Worm (Caenorhabditis elegans) whole organism, L3 larva: ENCODE measurements around the gene irld-66.
A peak's percentile ranks its signal among the peaks of the same experiment; 100 is the strongest.

Experiments used
- R02D3.7 ChIP-seq: fragments of 150-350 bp; optimal IDR thresholded peaks from 2 replicates; lab custom pipeline; 2014; ENCODE audit warnings: missing biosample characterization, missing genetic modification characterization
- ZK546.5 ChIP-seq: sonication (generic microtip); optimal IDR thresholded peaks from 2 replicates; lab custom pipeline; 2017; ENCODE audit warnings: missing biosample characterization, missing genetic modification characterization
- aly-2 ChIP-seq: fragments of 150-350 bp; optimal IDR thresholded peaks from 2 replicates; lab custom pipeline; 2014; ENCODE audit warnings: missing biosample characterization, missing genetic modification characterization
- ama-1 ChIP-seq: fragments of 150-350 bp; optimal IDR thresholded peaks from 2 replicates; lab custom pipeline; 2018
- ceh-16 ChIP-seq: sonication (generic microtip); optimal IDR thresholded peaks from 2 replicates; lab custom pipeline; 2017; ENCODE audit warnings: missing biosample characterization, missing genetic modification characterization
- ceh-28 ChIP-seq: fragments of 150-350 bp; optimal IDR thresholded peaks from 2 replicates; lab custom pipeline; 2014; ENCODE audit warnings: missing biosample characterization, missing genetic modification reagents, missing genetic modification characterization
- ceh-82 ChIP-seq: fragments of 150-350 bp; optimal IDR thresholded peaks from 2 replicates; lab custom pipeline; 2014; ENCODE audit warnings: missing biosample characterization, missing genetic modification characterization
- ceh-9 ChIP-seq: sonication (generic microtip); optimal IDR thresholded peaks from 2 replicates; lab custom pipeline; 2018; ENCODE audit warnings: missing biosample characterization, missing genetic modification characterization
- daf-12 ChIP-seq: fragments of 150-350 bp; optimal IDR thresholded peaks from 2 replicates; lab custom pipeline; 2014; ENCODE audit warnings: missing biosample characterization, missing genetic modification reagents, missing genetic modification characterization
- egl-27 ChIP-seq: sonication (generic microtip); optimal IDR thresholded peaks from 4 replicates; lab custom pipeline; 2017; ENCODE audit warnings: missing biosample characterization, missing genetic modification reagents, missing genetic modification characterization
- egl-5 ChIP-seq: fragments of 150-350 bp; optimal IDR thresholded peaks from 2 replicates; lab custom pipeline; 2017; ENCODE audit warnings: missing biosample characterization, missing genetic modification reagents, missing genetic modification characterization, inconsistent platforms
- elt-1 ChIP-seq: fragments of 150-350 bp; optimal IDR thresholded peaks from 2 replicates; lab custom pipeline; 2014; ENCODE audit warnings: missing biosample characterization, missing genetic modification characterization
- elt-2 ChIP-seq: sonication (generic microtip); optimal IDR thresholded peaks from 2 replicates; lab custom pipeline; 2016; ENCODE audit warnings: missing genetic modification reagents, mild to moderate bottlenecking, missing genetic modification characterization, missing compliant biosample characterization
- elt-3 ChIP-seq, 3 experiments: fragments of 150-350 bp in 1 of 3; sonication (generic microtip) in 2 of 3; optimal IDR thresholded peaks; 2 replicates in 2 of 3; 4 replicates in 1 of 3; lab custom pipeline; 2014 to 2017; ENCODE audit warnings: missing biosample characterization in 3 of 3, missing genetic modification characterization in 3 of 3
- fkh-10 ChIP-seq: sonication (generic microtip); optimal IDR thresholded peaks from 2 replicates; lab custom pipeline; 2017; ENCODE audit warnings: missing biosample characterization, missing genetic modification reagents, missing genetic modification characterization
- fkh-2 ChIP-seq: fragments of 150-350 bp; optimal IDR thresholded peaks from 2 replicates; lab custom pipeline; 2014; ENCODE audit warnings: missing biosample characterization, missing genetic modification reagents, missing genetic modification characterization
- fos-1 ChIP-seq: fragments of 150-350 bp; optimal IDR thresholded peaks from 2 replicates; lab custom pipeline; 2014; ENCODE audit warnings: missing biosample characterization, missing genetic modification characterization
- hmg-11 ChIP-seq: sonication (generic microtip); optimal IDR thresholded peaks from 2 replicates; lab custom pipeline; 2016; ENCODE audit warnings: missing genetic modification characterization, missing compliant biosample characterization
- jun-1 ChIP-seq: fragments of 150-350 bp; optimal IDR thresholded peaks from 2 replicates; lab custom pipeline; 2014; ENCODE audit warnings: missing biosample characterization, missing genetic modification reagents, missing genetic modification characterization
- lin-15B ChIP-seq: fragments of 150-350 bp; optimal IDR thresholded peaks from 2 replicates; lab custom pipeline; 2014; ENCODE audit warnings: missing biosample characterization, missing genetic modification characterization
- lin-39 ChIP-seq: fragments of 150-350 bp; optimal IDR thresholded peaks from 2 replicates; lab custom pipeline; 2018; ENCODE audit warnings: missing biosample characterization, missing genetic modification reagents, missing genetic modification characterization
- lsy-12 ChIP-seq: sonication (generic microtip); optimal IDR thresholded peaks from 2 replicates; lab custom pipeline; 2016; ENCODE audit warnings: mild to moderate bottlenecking, missing genetic modification characterization, missing compliant biosample characterization
- mdl-1 ChIP-seq: fragments of 150-350 bp; optimal IDR thresholded peaks from 2 replicates; lab custom pipeline; 2014; ENCODE audit warnings: missing biosample characterization, missing genetic modification characterization
- mml-1 ChIP-seq: fragments of 150-350 bp; sonication (generic microtip); optimal IDR thresholded peaks from 3 replicates; lab custom pipeline; 2014; ENCODE audit warnings: missing biosample characterization, missing genetic modification characterization
- nfya-1 ChIP-seq: sonication (generic microtip); optimal IDR thresholded peaks from 2 replicates; lab custom pipeline; 2017; ENCODE audit warnings: missing genetic modification characterization, mild to moderate bottlenecking, missing compliant biosample characterization, antibody characterized with exemption, moderate library complexity; ENCODE audit not compliant: insufficient read depth
- nhr-11 ChIP-seq: fragments of 150-350 bp; optimal IDR thresholded peaks from 2 replicates; lab custom pipeline; 2014; ENCODE audit warnings: missing biosample characterization, missing genetic modification characterization
- nhr-12 ChIP-seq: fragments of 150-350 bp; optimal IDR thresholded peaks from 2 replicates; lab custom pipeline; 2014; ENCODE audit warnings: missing biosample characterization, missing genetic modification characterization
- nhr-23 ChIP-seq: fragments of 150-350 bp; optimal IDR thresholded peaks from 2 replicates; lab custom pipeline; 2014; ENCODE audit warnings: missing biosample characterization, missing genetic modification reagents, missing genetic modification characterization
- nhr-237 ChIP-seq: fragments of 150-350 bp; optimal IDR thresholded peaks from 2 replicates; lab custom pipeline; 2014; ENCODE audit warnings: missing biosample characterization, missing genetic modification characterization
- nhr-25 ChIP-seq: sonication (generic microtip); optimal IDR thresholded peaks from 2 replicates; lab custom pipeline; 2017; ENCODE audit warnings: missing biosample characterization, missing genetic modification characterization
- nhr-28 ChIP-seq: fragments of 150-350 bp; optimal IDR thresholded peaks from 2 replicates; lab custom pipeline; 2014; ENCODE audit warnings: missing biosample characterization, missing genetic modification characterization
- nhr-43 ChIP-seq: sonication (generic microtip); optimal IDR thresholded peaks from 2 replicates; lab custom pipeline; 2016; ENCODE audit warnings: mild to moderate bottlenecking, missing genetic modification characterization, missing compliant biosample characterization; ENCODE audit not compliant: poor library complexity, severe bottlenecking
- nhr-67 ChIP-seq: fragments of 150-350 bp; optimal IDR thresholded peaks from 2 replicates; lab custom pipeline; 2014; ENCODE audit warnings: missing biosample characterization, missing genetic modification characterization
- nhr-76 ChIP-seq: fragments of 150-350 bp; sonication (generic microtip); optimal IDR thresholded peaks from 5 replicates; lab custom pipeline; 2014; ENCODE audit warnings: missing biosample characterization, missing genetic modification characterization
- pha-4 ChIP-seq: fragments of 150-350 bp; optimal IDR thresholded peaks from 2 replicates; lab custom pipeline; 2014; ENCODE audit warnings: missing biosample characterization, missing genetic modification reagents, missing genetic modification characterization
- pqm-1 ChIP-seq: fragments of 150-350 bp; optimal IDR thresholded peaks from 2 replicates; lab custom pipeline; 2017; ENCODE audit warnings: missing biosample characterization, missing genetic modification characterization, inconsistent platforms
- sea-2 ChIP-seq: fragments of 150-350 bp; sonication (generic microtip); optimal IDR thresholded peaks from 4 replicates; lab custom pipeline; 2014; ENCODE audit warnings: missing biosample characterization, missing genetic modification reagents, missing genetic modification characterization
- skn-1 ChIP-seq: fragments of 150-350 bp; optimal IDR thresholded peaks from 2 replicates; lab custom pipeline; 2014; ENCODE audit warnings: missing biosample characterization, missing genetic modification characterization
- snpc-4 ChIP-seq: fragments of 150-350 bp; optimal IDR thresholded peaks from 2 replicates; lab custom pipeline; 2014; ENCODE audit warnings: missing biosample characterization, missing genetic modification characterization
- tbx-2 ChIP-seq: sonication (generic microtip); optimal IDR thresholded peaks from 2 replicates; lab custom pipeline; 2016; ENCODE audit warnings: mild to moderate bottlenecking, missing genetic modification characterization, missing compliant biosample characterization
- unc-39 ChIP-seq: sonication (generic microtip); optimal IDR thresholded peaks from 4 replicates; lab custom pipeline; 2017; ENCODE audit warnings: missing biosample characterization, missing genetic modification characterization
- unc-62 ChIP-seq: fragments of 150-350 bp; sonication (generic microtip); optimal IDR thresholded peaks from 4 replicates; lab custom pipeline; 2014; ENCODE audit warnings: missing biosample characterization, missing genetic modification reagents, missing genetic modification characterization
- zag-1 ChIP-seq: fragments of 150-350 bp; optimal IDR thresholded peaks from 2 replicates; lab custom pipeline; 2014; ENCODE audit warnings: missing biosample characterization, missing genetic modification characterization
- ztf-11 ChIP-seq: fragments of 150-350 bp; optimal IDR thresholded peaks from 2 replicates; lab custom pipeline; 2014; ENCODE audit warnings: missing biosample characterization, missing genetic modification characterization
- ztf-4 ChIP-seq: fragments of 150-350 bp; optimal IDR thresholded peaks from 2 replicates; lab custom pipeline; 2014; ENCODE audit warnings: missing biosample characterization, missing genetic modification characterization

irld-66 gene

DNA sequence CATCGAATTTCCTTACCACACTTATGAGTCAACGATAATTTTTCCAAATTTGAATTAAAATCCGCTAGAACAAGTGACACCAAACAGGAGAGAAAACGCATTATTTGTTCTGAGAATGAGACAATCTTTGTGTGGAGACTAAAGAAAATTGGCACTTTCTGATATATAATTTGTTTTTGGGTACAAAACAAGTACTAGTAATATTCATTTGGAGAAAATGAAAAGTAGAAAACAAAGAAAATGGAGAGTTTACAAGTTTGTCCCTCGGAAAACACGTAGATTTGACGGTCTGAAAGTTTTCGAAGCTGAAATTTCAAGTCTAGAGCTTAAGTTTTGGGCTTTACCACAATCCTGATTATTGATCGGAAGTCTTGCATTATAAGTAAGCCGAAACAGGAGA lies at the start of gene irld-66:
irld-66 (minus strand) TSS at position 101 of the 400 bp plus-strand sequence.
- TF ChIP-seq nhr-237 (tag; lab: Kevin White, UChicago) = no peak
- TF ChIP-seq egl-27 (tag; lab: Kevin White, UChicago) = no peak
- TF ChIP-seq nhr-67 (tag; lab: Kevin White, UChicago) = no peak
- no peak for TF ChIP-seq nhr-11 (tag; lab: Kevin White, UChicago)
- no peak for TF ChIP-seq nhr-76 (tag; lab: Kevin White, UChicago)
- no peak for TF ChIP-seq egl-5 (tag; lab: Kevin White, UChicago)
- no peak for TF ChIP-seq nhr-43 (tag; lab: Kevin White, UChicago)
- no peak for TF ChIP-seq ZK546.5 (tag; lab: Kevin White, UChicago)
- TF ChIP-seq lin-39 (tag; lab: Kevin White, UChicago) = no peak
- TF ChIP-seq R02D3.7 (tag; lab: Kevin White, UChicago) = no peak
- no peak for TF ChIP-seq ztf-4 (tag; lab: Kevin White, UChicago)
- no peak for TF ChIP-seq snpc-4 (tag; lab: Kevin White, UChicago)
- TF ChIP-seq pha-4 (tag; lab: Kevin White, UChicago) = no peak
- TF ChIP-seq nhr-28 = no peak

DNA sequence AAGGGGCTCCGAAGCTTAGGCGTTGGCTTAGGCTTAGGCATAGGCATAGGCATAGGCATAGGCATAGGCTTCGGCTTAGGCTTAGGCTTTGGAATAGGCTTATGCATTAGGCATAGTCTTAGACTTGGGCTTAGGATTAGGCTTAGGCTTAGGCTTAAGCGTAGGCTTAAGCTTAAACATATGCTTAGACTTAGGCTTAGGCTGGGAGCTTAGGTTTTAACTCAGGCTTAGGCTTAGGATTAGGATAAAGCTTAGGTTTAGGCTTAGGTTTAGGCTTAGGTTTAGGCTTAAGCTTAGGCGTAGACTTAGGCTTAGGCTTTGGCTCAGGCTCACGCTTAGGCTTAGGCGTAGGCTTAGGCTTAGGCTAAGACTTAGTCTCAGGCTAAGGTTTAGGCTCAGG lies 49.4 kb upstream of the irld-66 start:
- TF ChIP-seq hmg-11 (tag; lab: Kevin White, UChicago) (no peak), unc-62 (no peak), nhr-25 (tag; lab: Kevin White, UChicago) (no peak), pha-4 (tag; lab: Kevin White, UChicago) (no peak), ztf-4 (tag; lab: Kevin White, UChicago) (no peak), ceh-82 (no peak), ama-1 (lab: Kevin White, UChicago) (no peak), lin-39 (tag; lab: Kevin White, UChicago) (no peak), nfya-1 (tag; lab: Kevin White, UChicago) (no peak), nhr-23 (tag; lab: Kevin White, UChicago) (no peak), nhr-28 (no peak), fos-1 (tag; lab: Kevin White, UChicago) (no peak), aly-2 (tag; lab: Kevin White, UChicago) (no peak), ceh-9 (tag; lab: Kevin White, UChicago) (no peak), unc-39 (no peak), elt-1 (tag; lab: Kevin White, UChicago) (no peak), lin-15B (no peak)

DNA sequence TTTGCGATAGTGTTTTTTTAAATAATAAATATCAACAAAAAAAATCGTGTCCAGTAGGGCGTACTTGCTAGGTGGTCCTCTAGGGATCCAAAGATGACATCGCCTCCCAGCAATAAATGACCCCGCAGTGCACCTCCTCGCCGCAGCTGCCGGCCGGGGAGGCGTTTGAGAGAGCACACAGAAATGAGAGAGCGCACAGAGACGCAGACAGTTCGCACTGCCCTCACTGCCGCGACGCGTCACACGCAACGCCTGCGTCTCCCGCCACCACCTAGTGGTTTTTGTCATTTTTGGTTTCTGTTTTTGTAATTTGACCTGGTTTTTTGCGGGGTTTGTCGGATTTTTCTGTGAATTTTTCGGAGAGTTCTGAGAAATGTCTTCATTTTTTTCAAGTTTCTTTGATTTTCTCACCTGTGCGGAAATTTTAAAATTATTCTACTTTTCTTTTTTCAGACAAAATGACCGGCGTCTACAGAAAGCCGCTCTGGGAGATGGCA lies 47.3 kb upstream of the irld-66 start, which contains the start of gene lido-7:
lido-7 (plus strand) TSS at position 447 of the 497 bp plus-strand sequence.
- TF ChIP-seq elt-2 (tag; lab: Kevin White, UChicago) (peak; percentile 36), elt-3 (tag; optimal IDR thresholded peaks at IDR 0.05; lab: Kevin White, UChicago) (no peak), elt-1 (tag; lab: Kevin White, UChicago) (no peak), pqm-1 (tag; lab: Kevin White, UChicago) (no peak), nfya-1 (tag; lab: Kevin White, UChicago) (peak; percentile 51), egl-5 (tag; lab: Kevin White, UChicago) (no peak), hmg-11 (tag; lab: Kevin White, UChicago) (peak; percentile 64), egl-27 (tag; lab: Kevin White, UChicago) (no peak), aly-2 (tag; lab: Kevin White, UChicago) (no peak), zag-1 (tag; lab: Kevin White, UChicago) (no peak), nhr-237 (tag; lab: Kevin White, UChicago) (no peak), ceh-28 (tag; lab: Kevin White, UChicago) (no peak), nhr-23 (tag; lab: Kevin White, UChicago) (peak; percentile 15), mml-1 (tag; lab: Kevin White, UChicago) (no peak), lsy-12 (tag; lab: Kevin White, UChicago) (no peak), nhr-43 (tag; lab: Kevin White, UChicago) (no peak), ztf-11 (tag; lab: Kevin White, UChicago) (no peak), daf-12 (no peak), lin-15B (peak; percentile 58), nhr-76 (tag; lab: Kevin White, UChicago) (no peak), skn-1 (tag; lab: Kevin White, UChicago) (no peak), ceh-16 (tag; lab: Kevin White, UChicago) (no peak), snpc-4 (tag; lab: Kevin White, UChicago) (no peak), mdl-1 (tag; lab: Kevin White, UChicago) (no peak), R02D3.7 (tag; lab: Kevin White, UChicago) (no peak), nhr-12 (tag; lab: Kevin White, UChicago) (no peak), jun-1 (no peak), unc-39 (no peak), ZK546.5 (tag; lab: Kevin White, UChicago) (no peak), pha-4 (tag; lab: Kevin White, UChicago) (peak; percentile 44), ceh-82 (no peak), lin-39 (tag; lab: Kevin White, UChicago) (peak; percentile 68), nhr-11 (tag; lab: Kevin White, UChicago) (no peak), ztf-4 (tag; lab: Kevin White, UChicago) (no peak), fkh-10 (GFP tag; lab: Kevin White, UChicago) (no peak), fos-1 (tag; lab: Kevin White, UChicago) (no peak), sea-2 (no peak), nhr-28 (no peak), fkh-2 (tag; lab: Kevin White, UChicago) (no peak), tbx-2 (tag; lab: Kevin White, UChicago) (no peak), unc-62 (no peak), nhr-25 (tag; lab: Kevin White, UChicago) (no peak), nhr-67 (tag; lab: Kevin White, UChicago) (no peak), ama-1 (lab: Kevin White, UChicago) (no peak)
